Worm (Caenorhabditis elegans) whole organism, young adult: ENCODE results near the gene hlh-25.

ENCODE experiments used
- B0019.2 ChIP-seq: fragments of 200-800 bp; sonication (Bioruptor generic); conservative IDR thresholded peaks from 2 replicates; pipeline ENCODE4 v1.3.6; 2022; ENCODE audit warnings: missing genetic modification reagents, missing genetic modification characterization, missing compliant biosample characterization
- B0336.3 ChIP-seq: fragments of 200-800 bp; sonication (Bioruptor generic); IDR thresholded peaks from 2 replicates; pipeline ENCODE4 v1.3.6; 2022; ENCODE audit warnings: missing genetic modification characterization, missing compliant biosample characterization
- F22D6.2 ChIP-seq: sonication (generic microtip); optimal IDR thresholded peaks from 2 replicates; lab custom pipeline; 2016; ENCODE audit warnings: mild to moderate bottlenecking, missing genetic modification characterization, missing compliant biosample characterization
- F39B2.1 ChIP-seq: fragments of 200-800 bp; sonication (Bioruptor generic); IDR thresholded peaks from 2 replicates; pipeline ENCODE4 v1.3.6; 2022; ENCODE audit warnings: missing genetic modification reagents, missing genetic modification characterization, missing compliant biosample characterization
- F57A8.1 ChIP-seq: fragments of 200-800 bp; sonication (Bioruptor generic); optimal IDR thresholded peaks from 2 replicates; lab custom pipeline; 2018; ENCODE audit warnings: mild to moderate bottlenecking, missing genetic modification characterization, moderate library complexity, missing compliant biosample characterization
- K12H6.12 ChIP-seq: fragments of 200-800 bp; sonication (Bioruptor generic); optimal IDR thresholded peaks from 2 replicates; lab custom pipeline; 2018; ENCODE audit warnings: mild to moderate bottlenecking, missing genetic modification characterization, missing compliant biosample characterization
- Y53F4B.3 ChIP-seq: fragments of 200-800 bp; sonication (Bioruptor generic); IDR thresholded peaks from 2 replicates; pipeline ENCODE4 v1.3.6; 2022; ENCODE audit warnings: missing genetic modification reagents, missing genetic modification characterization, missing compliant biosample characterization
- Y79H2A.3 ChIP-seq: fragments of 200-800 bp; sonication (Bioruptor generic); conservative IDR thresholded peaks from 2 replicates; pipeline ENCODE4 v1.3.6; 2022; ENCODE audit warnings: missing genetic modification reagents, missing genetic modification characterization, missing compliant biosample characterization
- Y95B8A.8 ChIP-seq: fragments of 200-800 bp; sonication (Bioruptor generic); IDR thresholded peaks from 2 replicates; pipeline ENCODE4 v1.3.6; 2022; ENCODE audit warnings: missing genetic modification reagents, missing genetic modification characterization, missing compliant biosample characterization
- akir-1 ChIP-seq: fragments of 200-800 bp; sonication (Bioruptor generic); optimal IDR thresholded peaks from 2 replicates; lab custom pipeline; 2018; ENCODE audit warnings: mild to moderate bottlenecking, missing genetic modification characterization, moderate library complexity, missing compliant biosample characterization
- aptf-2 ChIP-seq: fragments of 200-800 bp; sonication (Bioruptor generic); conservative IDR thresholded peaks from 2 replicates; pipeline ENCODE4 v1.3.6; 2022; ENCODE audit warnings: missing genetic modification reagents, missing genetic modification characterization, missing compliant biosample characterization
- atf-7 ChIP-seq: sonication (generic microtip); optimal IDR thresholded peaks from 2 replicates; lab custom pipeline; 2017; ENCODE audit warnings: mild to moderate bottlenecking, missing genetic modification characterization, missing compliant biosample characterization
- attf-5 ChIP-seq: fragments of 200-800 bp; sonication (Bioruptor generic); optimal IDR thresholded peaks from 2 replicates; lab custom pipeline; 2018; ENCODE audit warnings: mild to moderate bottlenecking, missing genetic modification characterization, missing compliant biosample characterization
- bed-2 ChIP-seq: fragments of 200-800 bp; sonication (Bioruptor generic); IDR thresholded peaks from 2 replicates; pipeline ENCODE4 v1.3.6; 2022; ENCODE audit warnings: missing genetic modification reagents, missing genetic modification characterization, missing compliant biosample characterization
- cebp-1 ChIP-seq, 2 experiments: fragments of 200-800 bp in 1 of 2; sonication (Bioruptor generic) in 1 of 2; sonication (generic microtip) in 1 of 2; IDR thresholded peaks in 1 of 2; optimal IDR thresholded peaks in 1 of 2; 2 replicates each; pipeline versions ENCODE4 v1.3.6 to Lab custom; 2017 to 2022; ENCODE audit warnings: missing compliant biosample characterization in 2 of 2, missing genetic modification characterization in 2 of 2, mild to moderate bottlenecking in 1 of 2, missing genetic modification reagents in 1 of 2, moderate library complexity in 1 of 2
- cebp-2 ChIP-seq: fragments of 200-800 bp; sonication (Bioruptor generic); IDR thresholded peaks from 2 replicates; pipeline ENCODE4 v1.3.6; 2022; ENCODE audit warnings: missing genetic modification characterization, missing compliant biosample characterization
- ceh-58 ChIP-seq: fragments of 200-800 bp; sonication (Bioruptor generic); IDR thresholded peaks from 2 replicates; pipeline ENCODE4 v1.3.6; 2022; ENCODE audit warnings: missing genetic modification characterization, missing compliant biosample characterization
- ceh-79 ChIP-seq: sonication (generic microtip); optimal IDR thresholded peaks from 2 replicates; lab custom pipeline; 2017; ENCODE audit warnings: mild to moderate bottlenecking, missing genetic modification characterization, missing compliant biosample characterization
- ceh-91 ChIP-seq: fragments of 200-800 bp; sonication (Bioruptor generic); IDR thresholded peaks from 2 replicates; pipeline ENCODE4 v1.3.6; 2022; ENCODE audit warnings: missing genetic modification reagents, missing genetic modification characterization, missing compliant biosample characterization
- egl-18 ChIP-seq: fragments of 200-800 bp; sonication (Bioruptor generic); IDR thresholded peaks from 2 replicates; pipeline ENCODE4 v1.3.6; 2022; ENCODE audit warnings: missing genetic modification reagents, missing genetic modification characterization, missing compliant biosample characterization
- gei-17 ChIP-seq: fragments of 200-800 bp; sonication (Bioruptor generic); optimal IDR thresholded peaks from 2 replicates; lab custom pipeline; 2018; ENCODE audit warnings: mild to moderate bottlenecking, missing genetic modification characterization, missing compliant biosample characterization
- lin-54 ChIP-seq: fragments of 200-800 bp; sonication (Bioruptor generic); optimal IDR thresholded peaks from 2 replicates; lab custom pipeline; 2018; ENCODE audit warnings: mild to moderate bottlenecking, missing genetic modification characterization, missing compliant biosample characterization
- madf-8 ChIP-seq: fragments of 200-800 bp; sonication (Bioruptor generic); conservative IDR thresholded peaks from 2 replicates; pipeline ENCODE4 v1.3.6; 2022; ENCODE audit warnings: missing genetic modification reagents, missing genetic modification characterization, missing compliant biosample characterization
- mes-4 ChIP-seq: sonication (generic microtip); optimal IDR thresholded peaks from 2 replicates; lab custom pipeline; 2016; ENCODE audit warnings: missing genotype, missing genetic modification characterization, missing compliant biosample characterization
- nfya-2 ChIP-seq: fragments of 200-800 bp; sonication (Bioruptor generic); IDR thresholded peaks from 2 replicates; pipeline ENCODE4 v1.3.6; 2022; ENCODE audit warnings: missing genetic modification reagents, missing genetic modification characterization, missing compliant biosample characterization
- nfyb-1 ChIP-seq: fragments of 200-800 bp; sonication (Bioruptor generic); IDR thresholded peaks from 2 replicates; pipeline ENCODE4 v1.3.6; 2022; ENCODE audit warnings: missing genetic modification reagents, missing genetic modification characterization, missing compliant biosample characterization
- nhr-27 ChIP-seq: fragments of 200-800 bp; sonication (Bioruptor generic); optimal IDR thresholded peaks from 2 replicates; lab custom pipeline; 2018; ENCODE audit warnings: mild to moderate bottlenecking, missing genetic modification characterization, moderate library complexity, missing compliant biosample characterization
- nhr-90 ChIP-seq: sonication (generic microtip); optimal IDR thresholded peaks from 2 replicates; lab custom pipeline; 2016; ENCODE audit warnings: missing genotype, mild to moderate bottlenecking, missing genetic modification characterization, missing compliant biosample characterization
- snpc-1.1 ChIP-seq: sonication (generic microtip); optimal IDR thresholded peaks from 2 replicates; lab custom pipeline; 2017; ENCODE audit warnings: missing genetic modification characterization, mild to moderate bottlenecking, missing compliant biosample characterization, antibody characterized with exemption, moderate library complexity, missing genotype, missing genetic modification reagents; ENCODE audit not compliant: insufficient read depth
- snpc-3.4 ChIP-seq: sonication (generic microtip); optimal IDR thresholded peaks from 2 replicates; lab custom pipeline; 2017; ENCODE audit warnings: missing genetic modification characterization, mild to moderate bottlenecking, missing compliant biosample characterization, antibody characterized with exemption, moderate library complexity, missing genotype, missing genetic modification reagents
- ztf-22 ChIP-seq: fragments of 200-800 bp; sonication (Bioruptor generic); optimal IDR thresholded peaks from 2 replicates; lab custom pipeline; 2018; ENCODE audit warnings: mild to moderate bottlenecking, missing genetic modification characterization, moderate library complexity, missing compliant biosample characterization
- ztf-3 ChIP-seq: fragments of 200-800 bp; sonication (Bioruptor generic); optimal IDR thresholded peaks from 2 replicates; lab custom pipeline; 2018; ENCODE audit warnings: mild to moderate bottlenecking, missing genetic modification characterization, missing compliant biosample characterization

Gene hlh-25

DNA sequence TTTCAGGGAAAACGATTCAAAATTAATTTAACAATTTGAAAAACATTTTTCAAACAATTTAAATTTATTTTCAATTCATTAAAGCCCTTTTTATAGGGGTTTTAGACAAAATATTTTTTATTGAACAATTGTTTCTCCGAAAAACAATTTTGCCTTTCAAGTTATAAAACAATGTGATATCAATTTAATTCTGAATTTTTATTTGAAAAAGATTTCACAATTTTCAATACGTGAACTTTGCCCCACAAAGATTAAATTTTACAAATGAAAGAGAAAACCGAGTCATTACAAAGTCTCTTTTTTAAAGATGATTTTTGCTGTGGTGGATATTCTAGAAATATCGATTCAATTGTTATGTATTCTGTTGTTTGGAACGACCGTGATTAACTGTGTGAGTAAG lies 16.1 kb upstream of the hlh-25 start, which contains the start of gene ZK177.2 (continued):
- no peak for TF ChIP-seq gei-17 (GFP tag; lab: Kevin White, UChicago)
- TF ChIP-seq Y79H2A.3 (GFP tag; lab: Robert Waterston, UW), result no peak

- TF ChIP-seq F22D6.2 (no peak), lin-54 (GFP tag; lab: Kevin White, UChicago) (no peak), cebp-1 (GFP tag; IDR thresholded peaks at IDR 0.05; lab: Robert Waterston, UW) (no peak), cebp-1 (tag; optimal IDR thresholded peaks at IDR 0.05; lab: Kevin White, UChicago) (no peak), nhr-90 (tag; lab: Kevin White, UChicago) (no peak), K12H6.12 (tag; lab: Kevin White, UChicago) (no peak), egl-18 (no peak), nfyb-1 (GFP tag; lab: Robert Waterston, UW) (no peak), aptf-2 (GFP tag; lab: Robert Waterston, UW) (no peak), mes-4 (tag; lab: Kevin White, UChicago) (no peak), attf-5 (GFP tag; lab: Kevin White, UChicago) (no peak), ceh-79 (tag; lab: Kevin White, UChicago) (no peak), ztf-3 (GFP tag; lab: Kevin White, UChicago) (no peak), B0019.2 (GFP tag; lab: Robert Waterston, UW) (no peak)
Observed at ce11 chrII:5521411-5521810, 13.6 kb upstream of the hlh-25 start, which contains the start of gene ZK177.12. TSS of gene ZK177.12 (plus strand) at chrII:5521711.

- TF ChIP-seq atf-7 (tag; lab: Kevin White, UChicago) (no peak), snpc-3.4 (tag; lab: Kevin White, UChicago) (no peak), F39B2.1 (GFP tag; lab: Robert Waterston, UW) (no peak), akir-1 (GFP tag; lab: Kevin White, UChicago) (no peak), snpc-1.1 (tag; lab: Kevin White, UChicago) (no peak), Y53F4B.3 (GFP tag; lab: Robert Waterston, UW) (no peak), bed-2 (GFP tag; lab: Robert Waterston, UW) (no peak), egl-18 (no peak), ceh-79 (tag; lab: Kevin White, UChicago) (no peak), ceh-58 (GFP tag; lab: Robert Waterston, UW) (no peak), attf-5 (GFP tag; lab: Kevin White, UChicago) (no peak), ztf-22 (GFP tag; lab: Kevin White, UChicago) (no peak), cebp-2 (GFP tag; lab: Robert Waterston, UW) (no peak), B0336.3 (no peak), F57A8.1 (GFP tag; lab: Kevin White, UChicago) (no peak), nhr-27 (tag; lab: Kevin White, UChicago) (no peak), madf-8 (GFP tag; lab: Robert Waterston, UW) (no peak), ceh-91 (GFP tag; lab: Robert Waterston, UW) (no peak), Y95B8A.8 (GFP tag; lab: Robert Waterston, UW) (no peak)
Observed at ce11 chrII:5522637-5523036, 12.4 kb upstream of the hlh-25 start, which contains the start of gene ZK177.11. TSS of gene ZK177.11 (plus strand) at chrII:5522937.

DNA sequence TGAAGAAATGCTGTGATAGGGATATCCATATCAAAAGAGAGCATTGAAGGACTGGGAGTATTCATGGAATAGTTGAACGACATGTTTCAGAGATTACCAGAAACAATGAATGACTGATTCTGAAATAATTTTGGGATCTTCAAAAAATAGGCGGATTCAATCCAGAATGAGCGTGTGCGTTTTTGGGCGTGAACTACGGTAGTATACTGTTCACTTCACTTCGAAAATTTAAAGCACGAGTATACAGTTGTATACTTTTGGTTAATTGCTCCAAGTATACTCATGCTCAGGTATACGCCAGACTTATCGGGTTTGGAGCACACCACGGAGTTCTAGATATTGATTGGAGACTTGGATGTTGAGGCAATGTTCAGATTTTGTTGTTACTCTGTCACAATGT lies 9.7 kb upstream of the hlh-25 start, which contains the start of gene tbx-35:
Gene tbx-35, minus strand, starts transcription at position 101 of the 400 bp plus-strand sequence.
- no peak for TF ChIP-seq nfya-2 (GFP tag; lab: Robert Waterston, UW)
